Fruit fly (Drosophila melanogaster) whole organism, embryonic: ENCODE data around the gene CG10638.
A peak's percentile ranks its signal among the peaks of the same experiment; 100 is the strongest.

Experiments used
- CG11456 ChIP-seq: fragments of 200-800 bp; sonication (Bioruptor generic); IDR thresholded peaks from 3 replicates; pipeline ENCODE4 v1.3.6; 2022; ENCODE audit warnings: missing biosample characterization, missing genetic modification characterization
- CG13775 ChIP-seq: fragments of 200-800 bp; sonication (Bioruptor generic); optimal IDR thresholded peaks from 3 replicates; lab custom pipeline; 2017; ENCODE audit warnings: missing biosample characterization, mild to moderate bottlenecking, missing genetic modification characterization
- CG17186 ChIP-seq: fragments of 200-800 bp; sonication (Bioruptor generic); optimal IDR thresholded peaks from 3 replicates; lab custom pipeline; 2017; ENCODE audit warnings: missing biosample characterization, missing genetic modification reagents, missing genetic modification characterization
- CG17359 ChIP-seq: fragments of 200-800 bp; sonication (Bioruptor generic); optimal IDR thresholded peaks from 3 replicates; lab custom pipeline; 2018; ENCODE audit warnings: missing biosample characterization, mild to moderate bottlenecking, missing genetic modification characterization, moderate library complexity
- CG18764 ChIP-seq: fragments of 200-800 bp; sonication (Bioruptor generic); optimal IDR thresholded peaks from 3 replicates; lab custom pipeline; 2016; ENCODE audit warnings: missing biosample characterization, missing genetic modification characterization
- CG2129 ChIP-seq: fragments of 200-800 bp; sonication (Bioruptor generic); IDR thresholded peaks from 2 replicates; pipeline ENCODE4 v1.3.6; 2022; ENCODE audit warnings: missing biosample characterization, missing genetic modification characterization; ENCODE audit not compliant: partially characterized antibody
- CG2202 ChIP-seq: fragments of 200-800 bp; sonication (Bioruptor generic); optimal IDR thresholded peaks from 2 replicates; lab custom pipeline; 2018; ENCODE audit warnings: missing biosample characterization, mild to moderate bottlenecking, missing genetic modification characterization
- CG31441 ChIP-seq: fragments of 200-800 bp; sonication (Bioruptor generic); IDR thresholded peaks from 2 replicates; pipeline ENCODE4 v1.3.6; 2022; ENCODE audit warnings: missing biosample characterization, missing genetic modification characterization
- CG3281 ChIP-seq: fragments of 200-800 bp; sonication (Bioruptor generic); optimal IDR thresholded peaks from 3 replicates; lab custom pipeline; 2017; ENCODE audit warnings: missing biosample characterization, mild to moderate bottlenecking, missing genetic modification characterization
- CG34224 ChIP-seq: fragments of 200-800 bp; sonication (Bioruptor generic); IDR thresholded peaks from 3 replicates; pipeline ENCODE4 v1.3.6; 2022; ENCODE audit warnings: missing biosample characterization, missing genetic modification characterization; ENCODE audit not compliant: partially characterized antibody
- CG42726 ChIP-seq: fragments of 200-800 bp; sonication (Bioruptor generic); IDR thresholded peaks from 2 replicates; pipeline ENCODE4 v1.3.6; 2022; ENCODE audit warnings: missing biosample characterization, missing genetic modification characterization; ENCODE audit not compliant: partially characterized antibody
- CG4328 ChIP-seq: fragments of 200-800 bp; sonication (Bioruptor generic); optimal IDR thresholded peaks from 3 replicates; lab custom pipeline; 2017; ENCODE audit warnings: missing biosample characterization, missing genetic modification reagents, missing genetic modification characterization
- CG5953 ChIP-seq: fragments of 200-800 bp; sonication (Bioruptor generic); IDR thresholded peaks from 2 replicates; pipeline ENCODE4 v1.3.6; 2022; ENCODE audit warnings: missing biosample characterization, missing genetic modification characterization
- CG6813 ChIP-seq: fragments of 200-800 bp; sonication (Bioruptor generic); optimal IDR thresholded peaks from 2 replicates; lab custom pipeline; 2017; ENCODE audit warnings: missing biosample characterization, missing genetic modification characterization, mild to moderate bottlenecking, moderate library complexity, missing genetic modification reagents
- CG7372 ChIP-seq: fragments of 200-800 bp; sonication (Bioruptor generic); IDR thresholded peaks from 2 replicates; pipeline ENCODE4 v1.3.6; 2022; ENCODE audit warnings: missing biosample characterization, missing genetic modification characterization
- CG8944 ChIP-seq: fragments of 200-800 bp; sonication (Bioruptor generic); optimal IDR thresholded peaks from 3 replicates; lab custom pipeline; 2016; ENCODE audit warnings: missing biosample characterization, missing genetic modification characterization
- CHES-1-like ChIP-seq: fragments of 200-800 bp; sonication (Bioruptor generic); optimal IDR thresholded peaks from 2 replicates; lab custom pipeline; 2016; ENCODE audit warnings: missing biosample characterization, missing genetic modification characterization
- Dp ChIP-seq: fragments of 200-800 bp; sonication (Bioruptor generic); optimal IDR thresholded peaks from 2 replicates; lab custom pipeline; 2018; ENCODE audit warnings: missing biosample characterization, mild to moderate bottlenecking, missing genetic modification characterization, moderate library complexity
- Dref ChIP-seq: fragments of 200-800 bp; sonication (Bioruptor generic); IDR thresholded peaks from 2 replicates; pipeline ENCODE4 v1.3.6; 2022; ENCODE audit warnings: missing biosample characterization, missing genetic modification characterization
- E2f1 ChIP-seq: fragments of 200-800 bp; sonication (Bioruptor generic); IDR thresholded peaks from 2 replicates; pipeline ENCODE4 v1.3.6; 2022; ENCODE audit warnings: missing biosample characterization, missing genetic modification characterization
- Fer3 ChIP-seq: fragments of 200-800 bp; sonication (Bioruptor generic); optimal IDR thresholded peaks from 2 replicates; lab custom pipeline; 2018; ENCODE audit warnings: missing biosample characterization, mild to moderate bottlenecking, missing genetic modification characterization, moderate library complexity
- HHEX ChIP-seq: fragments of 200-800 bp; sonication (Bioruptor generic); optimal IDR thresholded peaks from 3 replicates; lab custom pipeline; 2017; ENCODE audit warnings: missing biosample characterization, mild to moderate bottlenecking, missing genetic modification characterization, missing genetic modification reagents
- Hr39 ChIP-seq: fragments of >200 bp; optimal IDR thresholded peaks from 2 replicates; lab custom pipeline; 2017
- Hsf ChIP-seq: fragments of 200-800 bp; sonication (Bioruptor generic); optimal IDR thresholded peaks from 3 replicates; lab custom pipeline; 2016; ENCODE audit warnings: missing biosample characterization, missing genetic modification characterization
- MESR4 ChIP-seq: fragments of 200-800 bp; sonication (Bioruptor generic); optimal IDR thresholded peaks from 2 replicates; lab custom pipeline; 2018; ENCODE audit warnings: missing biosample characterization, mild to moderate bottlenecking, missing genetic modification characterization, moderate library complexity
- Meics ChIP-seq: fragments of 200-800 bp; sonication (Bioruptor generic); optimal IDR thresholded peaks from 2 replicates; lab custom pipeline; 2017; ENCODE audit warnings: missing biosample characterization, mild to moderate bottlenecking, missing genetic modification characterization
- Mrtf ChIP-seq: fragments of 200-800 bp; sonication (Bioruptor generic); IDR thresholded peaks from 3 replicates; pipeline ENCODE4 v1.3.6; 2022; ENCODE audit warnings: missing biosample characterization, missing genetic modification characterization
- Ravus ChIP-seq: fragments of 200-800 bp; sonication (Bioruptor generic); IDR thresholded peaks from 2 replicates; pipeline ENCODE4 v1.3.6; 2022; ENCODE audit warnings: missing biosample characterization, missing genetic modification characterization
- Spps ChIP-seq: fragments of 200-800 bp; sonication (Bioruptor generic); optimal IDR thresholded peaks from 2 replicates; lab custom pipeline; 2018; ENCODE audit warnings: missing biosample characterization, mild to moderate bottlenecking, missing genetic modification characterization
- Usf ChIP-seq: fragments of 200-800 bp; sonication (Bioruptor generic); optimal IDR thresholded peaks from 2 replicates; lab custom pipeline; 2017; ENCODE audit warnings: missing genotype, missing biosample characterization, missing genetic modification characterization
- abd-A ChIP-seq: fragments of 200-800 bp; sonication (Bioruptor generic); optimal IDR thresholded peaks from 3 replicates; lab custom pipeline; 2019; ENCODE audit warnings: missing biosample characterization, mild to moderate bottlenecking, missing genetic modification characterization, moderate library complexity
- bab2 ChIP-seq: fragments of 200-800 bp; sonication (Bioruptor generic); optimal IDR thresholded peaks from 2 replicates; lab custom pipeline; 2016; ENCODE audit warnings: missing biosample characterization, missing genetic modification characterization
- bcd ChIP-seq: fragments of 200-800 bp; sonication (Bioruptor generic); optimal IDR thresholded peaks from 2 replicates; lab custom pipeline; 2017; ENCODE audit warnings: missing biosample characterization, mild to moderate bottlenecking, missing genetic modification characterization
- chm ChIP-seq: fragments of 200-800 bp; sonication (Bioruptor generic); IDR thresholded peaks from 2 replicates; pipeline ENCODE4 v1.3.6; 2022; ENCODE audit warnings: missing biosample characterization, missing genetic modification characterization
- corto ChIP-seq: fragments of 200-800 bp; sonication (Bioruptor generic); optimal IDR thresholded peaks from 2 replicates; lab custom pipeline; 2016; ENCODE audit warnings: missing biosample characterization, mild to moderate bottlenecking, missing genetic modification characterization, moderate library complexity
- dimm ChIP-seq: fragments of 200-800 bp; sonication (Bioruptor generic); IDR thresholded peaks from 2 replicates; pipeline ENCODE4 v1.3.6; 2022; ENCODE audit warnings: missing biosample characterization, missing genetic modification characterization
- disco-r ChIP-seq: fragments of 200-800 bp; sonication (Bioruptor generic); optimal IDR thresholded peaks from 2 replicates; lab custom pipeline; 2016; ENCODE audit warnings: missing biosample characterization, missing genetic modification characterization
- en ChIP-seq: fragments of 200-800 bp; sonication (Bioruptor generic); optimal IDR thresholded peaks from 2 replicates; lab custom pipeline; 2016; ENCODE audit warnings: missing biosample characterization, missing genetic modification characterization
- exex ChIP-seq: fragments of 200-800 bp; sonication (Bioruptor generic); optimal IDR thresholded peaks from 4 replicates; lab custom pipeline; 2018; ENCODE audit warnings: missing biosample characterization, mild to moderate bottlenecking, missing genetic modification characterization, moderate library complexity
- her ChIP-seq: fragments of 200-800 bp; sonication (Bioruptor generic); optimal IDR thresholded peaks from 2 replicates; lab custom pipeline; 2016; ENCODE audit warnings: missing biosample characterization, missing genetic modification characterization
- hth ChIP-seq: fragments of >200 bp; optimal IDR thresholded peaks from 2 replicates; lab custom pipeline; 2017; ENCODE audit warnings: inconsistent platforms
- klu ChIP-seq: fragments of 200-800 bp; sonication (Bioruptor generic); IDR thresholded peaks from 2 replicates; pipeline ENCODE4 v1.3.6; 2022; ENCODE audit warnings: missing biosample characterization, missing genetic modification characterization
- lov ChIP-seq, 2 experiments: fragments of 200-800 bp in 1 of 2; fragments of >200 bp in 1 of 2; sonication (Bioruptor generic) in 1 of 2; IDR thresholded peaks in 1 of 2; optimal IDR thresholded peaks in 1 of 2; 2 replicates in 1 of 2; 3 replicates in 1 of 2; pipeline versions ENCODE4 v1.3.6 to Lab custom; 2017 to 2022; ENCODE audit warnings: missing biosample characterization in 1 of 2, missing genetic modification characterization in 1 of 2
- maf-S ChIP-seq: fragments of 200-800 bp; sonication (Bioruptor generic); optimal IDR thresholded peaks from 2 replicates; lab custom pipeline; 2016; ENCODE audit warnings: missing biosample characterization, missing genetic modification characterization
- p53 ChIP-seq: fragments of 200-800 bp; sonication (Bioruptor generic); optimal IDR thresholded peaks from 2 replicates; lab custom pipeline; 2016; ENCODE audit warnings: missing biosample characterization, missing genetic modification characterization
- shn ChIP-seq: fragments of 200-800 bp; sonication (Bioruptor generic); optimal IDR thresholded peaks from 3 replicates; lab custom pipeline; 2016; ENCODE audit warnings: missing biosample characterization, missing genetic modification characterization
- usp ChIP-seq: fragments of >200 bp; optimal IDR thresholded peaks from 2 replicates; lab custom pipeline; 2017; ENCODE audit warnings: missing biosample characterization, missing genetic modification characterization
- vnd ChIP-seq: fragments of 200-800 bp; sonication (Bioruptor generic); IDR thresholded peaks from 3 replicates; pipeline ENCODE4 v1.3.6; 2022; ENCODE audit warnings: missing biosample characterization, missing genetic modification characterization; ENCODE audit not compliant: partially characterized antibody
- wor ChIP-seq: fragments of 200-800 bp; sonication (Bioruptor generic); IDR thresholded peaks from 2 replicates; pipeline ENCODE4 v1.3.6; 2022; ENCODE audit warnings: missing biosample characterization, missing genetic modification characterization
- yki ChIP-seq: fragments of >200 bp; optimal IDR thresholded peaks from 3 replicates; lab custom pipeline; 2018
- zf30C ChIP-seq: fragments of 200-800 bp; sonication (Bioruptor generic); optimal IDR thresholded peaks from 3 replicates; lab custom pipeline; 2018; ENCODE audit warnings: missing biosample characterization, mild to moderate bottlenecking, missing genetic modification characterization

CG10638 gene

dm6 chr3L:12533392-12534070 lies 32.4 kb upstream of the CG10638 start, which contains the start of the genes Tsf2 and CG34242 (continued):
- TF ChIP-seq Ravus (GFP tag; lab: Robert Waterston, UW) = peak; percentile 50; the same call in 1 of the 2 replicates
- no peak for TF ChIP-seq Hr39 (lab: Kevin White, UChicago)
- no peak for TF ChIP-seq p53 (GFP tag; lab: Kevin White, UChicago)
- TF ChIP-seq vnd (GFP tag; lab: Robert Waterston, UW) = no peak
- peak; percentile 29 for TF ChIP-seq Spps (tag; lab: Kevin White, UChicago)
- TF ChIP-seq Usf (GFP tag; lab: Kevin White, UChicago) = no peak
- TF ChIP-seq CG11456 (GFP tag; lab: Robert Waterston, UW) = peak; percentile 94
- TF ChIP-seq maf-S = no peak
- no peak for TF ChIP-seq yki (lab: Kevin White, UChicago)
- TF ChIP-seq abd-A = no peak
- no peak for TF ChIP-seq bab2 (GFP tag; lab: Kevin White, UChicago)
- no peak for TF ChIP-seq her (GFP tag; lab: Kevin White, UChicago)
- TF ChIP-seq lov (optimal IDR thresholded peaks at IDR 0.05; lab: Kevin White, UChicago) = no peak
- TF ChIP-seq lov (GFP tag; IDR thresholded peaks at IDR 0.05; lab: Robert Waterston, UW) = peak; percentile 74; the same call in 1 of the 3 replicates
- TF ChIP-seq Dref (GFP tag; lab: Robert Waterston, UW) = no peak
- TF ChIP-seq disco-r = no peak
- TF ChIP-seq en (GFP tag; lab: Kevin White, UChicago) = no peak
- no peak for TF ChIP-seq CHES-1-like (GFP tag; lab: Kevin White, UChicago)
- peak; percentile 90 for TF ChIP-seq Fer3
- peak; percentile 25 for TF ChIP-seq Dp (GFP tag; lab: Kevin White, UChicago)
- TF ChIP-seq CG18764 = peak; percentile 18
- peak; percentile 93 for TF ChIP-seq E2f1 (GFP tag; lab: Robert Waterston, UW)
- peak; percentile 74 for TF ChIP-seq HHEX (GFP tag; lab: Kevin White, UChicago)
- no peak for TF ChIP-seq CG2202 (tag; lab: Kevin White, UChicago)
- TF ChIP-seq exex (tag; lab: Kevin White, UChicago) = no peak
- no peak for TF ChIP-seq CG8944 (GFP tag; lab: Kevin White, UChicago)
- no peak for TF ChIP-seq shn (GFP tag; lab: Kevin White, UChicago)
- no peak for TF ChIP-seq zf30C (GFP tag; lab: Kevin White, UChicago)
- TF ChIP-seq corto (GFP tag; lab: Kevin White, UChicago) = no peak
- TF ChIP-seq CG3281 (GFP tag; lab: Kevin White, UChicago) = peak; percentile 71
- TF ChIP-seq CG2129 (GFP tag; lab: Robert Waterston, UW) = no peak
- peak; percentile 83 for TF ChIP-seq klu (GFP tag; lab: Robert Waterston, UW)
- no peak for TF ChIP-seq usp (GFP tag; lab: Kevin White, UChicago)
- TF ChIP-seq hth (lab: Kevin White, UChicago) = no peak
- peak; percentile 52 for TF ChIP-seq MESR4
- peak; percentile 32 for TF ChIP-seq CG13775
- peak; percentile 89 for TF ChIP-seq CG31441 (GFP tag; lab: Robert Waterston, UW)
- peak; percentile 56 for TF ChIP-seq CG17186 (GFP tag; lab: Kevin White, UChicago)
- TF ChIP-seq CG5953 (GFP tag; lab: Robert Waterston, UW) = peak; percentile 90
- TF ChIP-seq CG4328 (GFP tag; lab: Kevin White, UChicago) = no peak
- TF ChIP-seq CG42726 = no peak
- TF ChIP-seq wor (GFP tag; lab: Robert Waterston, UW) = no peak
- no peak for TF ChIP-seq CG6813 (GFP tag; lab: Kevin White, UChicago)
- peak; percentile 80 for TF ChIP-seq bcd (GFP tag; lab: Kevin White, UChicago)
- TF ChIP-seq CG17359 (tag; lab: Kevin White, UChicago) = peak; percentile 92
- TF ChIP-seq CG7372 = peak; percentile 61; the same call in 1 of the 2 replicates
- peak; percentile 88 for TF ChIP-seq Meics (GFP tag; lab: Kevin White, UChicago)
- no peak for TF ChIP-seq CG34224 (GFP tag; lab: Robert Waterston, UW)
- no peak for TF ChIP-seq Hsf
- TF ChIP-seq Mrtf = peak; percentile 87; the same call in 2 of the 3 replicates
- TF ChIP-seq chm = no peak
- TF ChIP-seq dimm (GFP tag; lab: Robert Waterston, UW) = peak; percentile 87
